Worm (Caenorhabditis elegans): Measurements from ENCODE around the gene F35H12.1.

F35H12.1 gene

ce11 chrX:949466-949865 is 15.9 kb downstream of the F35H12.1 start (continued):
- TF ChIP-seq ama-1 (optimal IDR thresholded peaks at IDR 0.05) = no peak
- no peak for TF ChIP-seq nhr-12 (tag; optimal IDR thresholded peaks at IDR 0.05)
- TF ChIP-seq ceh-90 (tag; optimal IDR thresholded peaks at IDR 0.05) = no peak
- no peak for TF ChIP-seq hlh-17 (GFP tag; optimal IDR thresholded peaks at IDR 0.05; ENCODE audit: borderline replicate concordance)
- peak; percentile 43; the same call in 1 of the 2 replicates for TF ChIP-seq ceh-88 (GFP tag; IDR thresholded peaks at IDR 0.05)
- TF ChIP-seq efl-3 (GFP tag; optimal IDR thresholded peaks at IDR 0.05) = no peak
- peak; percentile 54 for TF ChIP-seq ces-1 (GFP tag; optimal IDR thresholded peaks at IDR 0.05)
- TF ChIP-seq nhr-20 (tag; optimal IDR thresholded peaks at IDR 0.05) = peak; percentile 93
- TF ChIP-seq fkh-8 (tag; optimal IDR thresholded peaks at IDR 0.05) = peak; percentile 95
- TF ChIP-seq ztf-4 (tag; optimal IDR thresholded peaks at IDR 0.05) = peak; percentile 79
- peak; percentile 95 for TF ChIP-seq swsn-7 (tag; optimal IDR thresholded peaks at IDR 0.05)
- TF ChIP-seq elt-2 (tag; optimal IDR thresholded peaks at IDR 0.05) = peak; percentile 25
- peak; percentile 64 for TF ChIP-seq pax-3 (tag; optimal IDR thresholded peaks at IDR 0.05)
- peak; percentile 25 to 69 for TF ChIP-seq mdl-1 (tag; optimal IDR thresholded peaks at IDR 0.05)
- peak in 3 of 6 experiments; percentile 34 to 70 (median 61) for TF ChIP-seq elt-3 (tag; optimal IDR thresholded peaks at IDR 0.05)
- peak; percentile 75 to 76 for TF ChIP-seq egl-27 (tag; optimal IDR thresholded peaks at IDR 0.05)
- peak; percentile 87 for TF ChIP-seq irx-1 (tag; optimal IDR thresholded peaks at IDR 0.05)
- TF ChIP-seq egl-13 (tag; optimal IDR thresholded peaks at IDR 0.05) = peak; percentile 85
- no peak for TF ChIP-seq alr-1 (tag; optimal IDR thresholded peaks at IDR 0.05; ENCODE audit: borderline replicate concordance)
- no peak for TF ChIP-seq sptf-1 (tag; optimal IDR thresholded peaks at IDR 0.05)
- TF ChIP-seq unc-130 (tag; optimal IDR thresholded peaks at IDR 0.05) = peak; percentile 77
- TF ChIP-seq lin-15B (tag; optimal IDR thresholded peaks at IDR 0.05) = peak; percentile 14
- peak; percentile 23 for TF ChIP-seq aha-1 (tag; optimal IDR thresholded peaks at IDR 0.05)
- TF ChIP-seq mef-2 (tag; optimal IDR thresholded peaks at IDR 0.05) = no peak
- peak; percentile 68 for TF ChIP-seq grh-1 (GFP tag; IDR thresholded peaks at IDR 0.05)
- no peak for TF ChIP-seq pag-3 (tag; optimal IDR thresholded peaks at IDR 0.05; ENCODE audit: borderline replicate concordance, insufficient read depth)
- no peak for TF ChIP-seq C04F5.9 (tag; optimal IDR thresholded peaks at IDR 0.05)
- peak; percentile 84 for TF ChIP-seq lin-13 (GFP tag; optimal IDR thresholded peaks at IDR 0.05)
- peak; percentile 83 for TF ChIP-seq jun-1 (tag; optimal IDR thresholded peaks at IDR 0.05)
- peak; percentile 81 for TF ChIP-seq mab-9 (GFP tag; IDR thresholded peaks at IDR 0.05)
- no peak for TF ChIP-seq nhr-28 (tag; optimal IDR thresholded peaks at IDR 0.05)
- TF ChIP-seq blmp-1 (tag; optimal IDR thresholded peaks at IDR 0.05) = peak; percentile 74
- TF ChIP-seq efl-1 (optimal IDR thresholded peaks at IDR 0.05) = peak; percentile 72 to 79
- TF ChIP-seq efl-1 (GFP tag; optimal IDR thresholded peaks at IDR 0.05 in 1 of 2) = peak; percentile 57 to 94
- no peak for TF ChIP-seq Y116A8C.19 (tag; optimal IDR thresholded peaks at IDR 0.05; ENCODE audit: borderline replicate concordance)
- TF ChIP-seq hpl-2 (GFP tag; optimal IDR thresholded peaks at IDR 0.05) = no peak
- peak; percentile 61 to 72 (median 62) for TF ChIP-seq dpl-1 (GFP tag; optimal IDR thresholded peaks at IDR 0.05)
- peak; percentile 95 for TF ChIP-seq nhr-71 (tag; optimal IDR thresholded peaks at IDR 0.05)
- peak; percentile 96 for TF ChIP-seq C16A3.4 (tag; optimal IDR thresholded peaks at IDR 0.05)
- TF ChIP-seq mep-1 (tag; optimal IDR thresholded peaks at IDR 0.05) = peak; percentile 92
- peak; percentile 92 for TF ChIP-seq fkh-10 (GFP tag; optimal IDR thresholded peaks at IDR 0.05)
- TF ChIP-seq sup-37 (GFP tag; optimal IDR thresholded peaks at IDR 0.05) = peak; percentile 28
- peak; percentile 80 for TF ChIP-seq lir-3 (tag; optimal IDR thresholded peaks at IDR 0.05; ENCODE audit: poor library complexity)
- TF ChIP-seq F16B12.6 (tag; optimal IDR thresholded peaks at IDR 0.05) = peak; percentile 97
- TF ChIP-seq tbx-2 (tag; optimal IDR thresholded peaks at IDR 0.05) = peak; percentile 96
- TF ChIP-seq nhr-237 (tag; optimal IDR thresholded peaks at IDR 0.05) = peak; percentile 79
- TF ChIP-seq nhr-76 (tag; optimal IDR thresholded peaks at IDR 0.05) = peak; percentile 60
- TF ChIP-seq C34B4.2 (tag; optimal IDR thresholded peaks at IDR 0.05) = no peak
- TF ChIP-seq ets-5 (GFP tag; IDR thresholded peaks at IDR 0.05) = no peak
- peak; percentile 16 for TF ChIP-seq fkh-4 (tag; optimal IDR thresholded peaks at IDR 0.05; ENCODE audit: borderline replicate concordance)
- peak; percentile 95 for TF ChIP-seq nhr-47 (tag; optimal IDR thresholded peaks at IDR 0.05)
- TF ChIP-seq lin-39 (tag; optimal IDR thresholded peaks at IDR 0.05) = peak; percentile 52
- TF ChIP-seq sox-4 (tag; optimal IDR thresholded peaks at IDR 0.05) = peak; percentile 74

Data from whole organism, L1 larva.